Worm (Caenorhabditis elegans): ENCODE data around the gene nob-1.
A peak's percentile ranks its signal among the peaks of the same experiment; 100 is the strongest.

nob-1 gene

ce11 chrIII:12130052-12130451 is 45.9 kb upstream of the nob-1 start, which contains the start of gene Y75B8A.6:
Y75B8A.6 (minus strand) TSS chrIII:12130343.
- TF ChIP-seq snpc-1.3 (tag; optimal IDR thresholded peaks at IDR 0.05; ENCODE audit: insufficient read depth) (no peak), madf-8 (GFP tag; conservative IDR thresholded peaks at IDR 0.05) (no peak)

ce11 chrIII:12124392-12124791 is 40.3 kb upstream of the nob-1 start:
- no peak for TF ChIP-seq ceh-40 (GFP tag; IDR thresholded peaks at IDR 0.05)
- no peak for TF ChIP-seq hlh-26 (GFP tag; conservative IDR thresholded peaks at IDR 0.05)
- no peak for TF ChIP-seq nhr-27 (tag; optimal IDR thresholded peaks at IDR 0.05)
- no peak for TF ChIP-seq cebp-2 (GFP tag; IDR thresholded peaks at IDR 0.05)
- no peak for TF ChIP-seq aptf-2 (GFP tag; conservative IDR thresholded peaks at IDR 0.05)
- TF ChIP-seq F49E8.2 (tag; optimal IDR thresholded peaks at IDR 0.05; ENCODE audit: insufficient read depth): no peak
- TF ChIP-seq madf-8 (GFP tag; conservative IDR thresholded peaks at IDR 0.05): no peak

ce11 chrIII:12123427-12123826 is 39.3 kb upstream of the nob-1 start:
- no peak for TF ChIP-seq Y53G8AR.9 (GFP tag; conservative IDR thresholded peaks at IDR 0.05)
- no peak for TF ChIP-seq F22D6.2 (tag; optimal IDR thresholded peaks at IDR 0.05)
- TF ChIP-seq rpc-1 (optimal IDR thresholded peaks at IDR 0.05): peak; percentile 30
- no peak for TF ChIP-seq rpc-1 (tag; optimal IDR thresholded peaks at IDR 0.05)
- TF ChIP-seq xnd-1 (tag; optimal IDR thresholded peaks at IDR 0.05): no peak
- TF ChIP-seq somi-1 (GFP tag; optimal IDR thresholded peaks at IDR 0.05): no peak
- TF ChIP-seq ceh-58 (GFP tag; IDR thresholded peaks at IDR 0.05): no peak
- peak; percentile 93 for TF ChIP-seq hsf-1 (GFP tag; IDR thresholded peaks at IDR 0.05)
- TF ChIP-seq F33H1.4 (GFP tag; IDR thresholded peaks at IDR 0.05): no peak
- TF ChIP-seq dpff-1 (tag; optimal IDR thresholded peaks at IDR 0.05): no peak
- TF ChIP-seq B0035.1 (tag; optimal IDR thresholded peaks at IDR 0.05): no peak

- TF ChIP-seq zfh-2 (GFP tag; conservative IDR thresholded peaks at IDR 0.05) (no peak), pha-4 (tag; optimal IDR thresholded peaks at IDR 0.05) (no peak), dpff-1 (tag; optimal IDR thresholded peaks at IDR 0.05) (no peak), aptf-2 (GFP tag; conservative IDR thresholded peaks at IDR 0.05) (no peak), snpc-1.3 (tag; optimal IDR thresholded peaks at IDR 0.05; ENCODE audit: insufficient read depth) (no peak), athp-1 (tag; optimal IDR thresholded peaks at IDR 0.05) (no peak), Y79H2A.3 (GFP tag; conservative IDR thresholded peaks at IDR 0.05) (no peak)
Measured at ce11 chrIII:12121177-12121576, 37.1 kb upstream of the nob-1 start.

- TF ChIP-seq F22D6.2 (tag; optimal IDR thresholded peaks at IDR 0.05): no peak
- no peak for TF ChIP-seq ceh-79 (tag; optimal IDR thresholded peaks at IDR 0.05)
- no peak for TF ChIP-seq nfya-2 (GFP tag; IDR thresholded peaks at IDR 0.05)
- TF ChIP-seq rec-8 (tag; optimal IDR thresholded peaks at IDR 0.05): no peak
- TF ChIP-seq bed-2 (GFP tag; IDR thresholded peaks at IDR 0.05): no peak
- TF ChIP-seq F57C9.4 (tag; optimal IDR thresholded peaks at IDR 0.05): no peak
- TF ChIP-seq ama-1 (optimal IDR thresholded peaks at IDR 0.05): no peak
- TF ChIP-seq ama-1 (GFP tag; optimal IDR thresholded peaks at IDR 0.05): no peak
- no peak for TF ChIP-seq nhr-27 (tag; optimal IDR thresholded peaks at IDR 0.05)
- no peak for TF ChIP-seq egl-44 (GFP tag; IDR thresholded peaks at IDR 0.05)
- TF ChIP-seq mes-4 (tag; optimal IDR thresholded peaks at IDR 0.05): no peak
- no peak for TF ChIP-seq ceh-100 (GFP tag; IDR thresholded peaks at IDR 0.05)
- TF ChIP-seq sea-2 (GFP tag; IDR thresholded peaks at IDR 0.05): no peak
- no peak for TF ChIP-seq B0336.3 (GFP tag; IDR thresholded peaks at IDR 0.05)
- TF ChIP-seq lin-26 (GFP tag; IDR thresholded peaks at IDR 0.05): no peak
- TF ChIP-seq madf-8 (GFP tag; conservative IDR thresholded peaks at IDR 0.05): no peak
- no peak for TF ChIP-seq ceh-91 (GFP tag; IDR thresholded peaks at IDR 0.05)
- no peak for TF ChIP-seq K11D2.4 (GFP tag; IDR thresholded peaks at IDR 0.05)
Measured at ce11 chrIII:12119625-12120024, 35.5 kb upstream of the nob-1 start.

Measured in whole organism, young adult.